Worm (Caenorhabditis elegans): Measurements from ENCODE around the gene ZC116.5.

Gene ZC116.5

DNA sequence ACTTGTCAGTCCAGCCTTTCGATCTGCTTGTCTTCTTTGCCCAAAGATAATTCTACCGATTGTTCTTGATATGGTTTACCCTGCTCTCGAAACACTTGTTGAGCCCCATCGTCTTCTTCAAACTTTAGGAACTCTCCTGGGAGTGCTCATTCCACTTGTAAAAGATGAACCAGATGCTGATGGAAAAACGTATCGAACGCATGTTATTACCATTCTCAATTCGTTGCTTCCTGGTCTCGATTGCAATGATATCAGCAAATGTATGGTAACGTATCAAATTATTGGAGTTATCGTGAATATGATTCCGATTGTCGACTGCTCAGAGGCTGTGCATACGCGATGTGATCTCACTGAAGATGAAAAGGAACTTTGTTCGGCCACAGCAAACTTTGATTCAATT is 6.9 kb downstream of the ZC116.5 start:
- TF ChIP-seq nhr-6 (tag; optimal IDR thresholded peaks at IDR 0.05), result no peak
- TF ChIP-seq unc-55 (GFP tag; optimal IDR thresholded peaks at IDR 0.05), result no peak
- TF ChIP-seq sma-9 (GFP tag; optimal IDR thresholded peaks at IDR 0.05), result no peak
- TF ChIP-seq sma-9 (tag; optimal IDR thresholded peaks at IDR 0.05), result no peak
- no peak for TF ChIP-seq unc-39 (tag; optimal IDR thresholded peaks at IDR 0.05)
- no peak for TF ChIP-seq nhr-21 (tag; optimal IDR thresholded peaks at IDR 0.05)
- TF ChIP-seq egl-27 (tag; optimal IDR thresholded peaks at IDR 0.05), result no peak
- no peak for TF ChIP-seq zag-1 (tag; optimal IDR thresholded peaks at IDR 0.05)
- no peak for TF ChIP-seq R02D3.7 (tag; optimal IDR thresholded peaks at IDR 0.05)
- TF ChIP-seq nhr-12 (tag; optimal IDR thresholded peaks at IDR 0.05), result no peak
- TF ChIP-seq skn-1 (tag; optimal IDR thresholded peaks at IDR 0.05), result no peak
- no peak for TF ChIP-seq ztf-4 (tag; optimal IDR thresholded peaks at IDR 0.05)
- no peak for TF ChIP-seq nhr-11 (tag; optimal IDR thresholded peaks at IDR 0.05)
- TF ChIP-seq nhr-25 (tag; optimal IDR thresholded peaks at IDR 0.05), result no peak
- TF ChIP-seq nhr-237 (tag; optimal IDR thresholded peaks at IDR 0.05), result no peak
- TF ChIP-seq crh-2 (tag; optimal IDR thresholded peaks at IDR 0.05), result no peak
- no peak for TF ChIP-seq lin-11 (tag; optimal IDR thresholded peaks at IDR 0.05)
- no peak for TF ChIP-seq unc-62 (GFP tag; optimal IDR thresholded peaks at IDR 0.05)
- no peak for TF ChIP-seq aly-2 (tag; optimal IDR thresholded peaks at IDR 0.05)

DNA sequence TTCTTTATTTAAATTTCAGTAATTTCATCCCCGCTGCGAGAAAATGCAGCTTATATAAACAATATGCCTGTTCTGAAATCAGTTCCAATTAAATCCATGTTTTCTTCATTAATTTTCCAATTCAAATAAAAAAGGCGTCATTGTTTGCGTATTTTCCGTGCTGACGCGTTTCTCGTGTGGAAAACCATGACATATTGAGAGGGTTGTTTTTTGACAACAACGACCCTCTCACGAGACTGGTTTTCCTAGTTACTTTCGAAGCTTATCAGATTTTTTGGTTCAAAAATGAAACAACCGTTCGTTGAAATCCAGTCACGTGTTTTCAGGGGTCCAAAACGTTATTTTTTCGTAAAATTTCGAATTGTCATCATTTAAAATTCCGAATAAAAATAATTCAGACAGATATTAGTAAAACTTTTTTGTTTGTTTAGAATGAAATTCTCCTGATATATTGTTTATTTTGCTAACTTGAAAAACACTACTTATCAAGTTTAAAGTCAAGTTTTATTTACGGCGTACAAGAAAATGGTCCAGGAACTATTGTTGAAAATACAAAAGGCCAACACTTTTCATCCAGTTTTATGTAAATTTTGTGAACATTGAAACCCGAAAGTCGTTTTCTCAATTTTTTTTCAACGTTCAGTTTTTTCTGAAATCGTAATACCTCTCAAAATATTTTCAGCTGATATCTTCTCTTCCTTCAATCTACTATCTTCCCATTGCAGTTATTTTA is 9.1 kb downstream of the ZC116.5 start, which contains the start of gene C14C10.5:
C14C10.5 (plus strand) TSS at position 683 of the 733 bp plus-strand sequence.
- TF ChIP-seq elt-1 (tag; optimal IDR thresholded peaks at IDR 0.05) (no peak), C34F6.9 (tag; optimal IDR thresholded peaks at IDR 0.05) (no peak), lsy-2 (tag; optimal IDR thresholded peaks at IDR 0.05) (peak in 1 of 2 experiments; percentile 14), nhr-129 (tag; optimal IDR thresholded peaks at IDR 0.05) (peak; percentile 35)

DNA sequence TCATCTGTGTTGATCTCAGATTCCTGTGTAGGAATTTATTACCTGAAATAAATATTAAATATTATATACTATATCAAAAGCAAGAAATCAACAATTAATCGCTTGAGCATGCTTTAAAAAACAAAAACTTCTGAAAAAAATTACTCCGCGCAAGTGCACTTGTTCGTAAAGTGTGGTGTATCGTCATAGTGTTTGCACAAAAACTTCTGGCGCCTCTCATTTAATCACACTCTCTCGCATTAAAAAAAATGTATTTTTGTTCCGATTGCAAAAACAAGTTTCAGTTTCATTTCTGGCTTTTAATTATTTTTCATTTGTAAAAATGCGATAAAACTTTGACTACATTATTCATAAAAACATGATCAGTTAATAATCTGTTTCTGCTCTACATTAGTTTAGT is 9.6 kb downstream of the ZC116.5 start, which contains the start of the genes C14C10.10 and ril-2:
C14C10.10 (minus strand) TSS at position 19 of the 400 bp plus-strand sequence.
ril-2 (minus strand) TSS at position 48 of the 400 bp plus-strand sequence.
- TF ChIP-seq lin-11 (tag; optimal IDR thresholded peaks at IDR 0.05) (no peak), fos-1 (tag; optimal IDR thresholded peaks at IDR 0.05) (no peak), peb-1 (tag; optimal IDR thresholded peaks at IDR 0.05) (no peak), nhr-21 (tag; optimal IDR thresholded peaks at IDR 0.05) (no peak), nhr-11 (tag; optimal IDR thresholded peaks at IDR 0.05) (no peak), sma-9 (GFP tag; optimal IDR thresholded peaks at IDR 0.05) (no peak), sma-9 (tag; optimal IDR thresholded peaks at IDR 0.05) (no peak), nhr-10 (tag; optimal IDR thresholded peaks at IDR 0.05) (no peak), ceh-16 (tag; optimal IDR thresholded peaks at IDR 0.05) (no peak), gmeb-1 (tag; optimal IDR thresholded peaks at IDR 0.05) (no peak), lsy-2 (tag; optimal IDR thresholded peaks at IDR 0.05) (peak in 1 of 2 experiments; percentile 29), C34F6.9 (tag; optimal IDR thresholded peaks at IDR 0.05) (peak; percentile 50), nhr-6 (tag; optimal IDR thresholded peaks at IDR 0.05) (no peak), crh-2 (tag; optimal IDR thresholded peaks at IDR 0.05) (peak; percentile 35), elt-1 (tag; optimal IDR thresholded peaks at IDR 0.05) (no peak), skn-1 (tag; optimal IDR thresholded peaks at IDR 0.05) (no peak), sma-3 (GFP tag; optimal IDR thresholded peaks at IDR 0.05) (no peak), ztf-11 (tag; optimal IDR thresholded peaks at IDR 0.05) (no peak), unc-55 (GFP tag; optimal IDR thresholded peaks at IDR 0.05) (peak; percentile 46), blmp-1 (tag; optimal IDR thresholded peaks at IDR 0.05; ENCODE audit: insufficient read depth) (no peak), nhr-129 (tag; optimal IDR thresholded peaks at IDR 0.05) (no peak)

DNA sequence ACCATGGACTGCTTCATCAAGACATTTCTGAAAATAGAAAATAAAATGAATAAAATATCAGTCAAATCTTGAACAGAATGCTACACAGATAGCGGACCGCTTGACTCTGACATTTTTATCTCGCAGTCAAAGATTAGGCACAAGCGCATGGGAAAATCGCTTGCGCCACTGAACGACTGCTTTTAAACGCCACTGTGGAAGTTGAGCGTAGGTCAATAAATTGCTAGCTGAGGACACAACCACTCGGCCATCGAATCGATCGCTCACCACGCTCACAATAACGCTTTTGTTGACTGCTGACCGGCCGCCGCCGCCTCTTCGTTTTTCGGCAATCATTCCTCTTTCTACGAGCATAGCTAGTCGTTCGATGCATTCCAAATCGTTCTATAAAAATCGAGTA is 12.0 kb downstream of the ZC116.5 start:
- no peak for TF ChIP-seq nhr-6 (tag; optimal IDR thresholded peaks at IDR 0.05)
- no peak for TF ChIP-seq nhr-25 (tag; optimal IDR thresholded peaks at IDR 0.05)
- TF ChIP-seq Y55F3AM.14 (GFP tag; optimal IDR thresholded peaks at IDR 0.05), result no peak
- TF ChIP-seq lsy-2 (tag; optimal IDR thresholded peaks at IDR 0.05), result peak in 1 of 2 experiments; percentile 41
- no peak for TF ChIP-seq nhr-237 (tag; optimal IDR thresholded peaks at IDR 0.05)
- no peak for TF ChIP-seq nhr-23 (tag; optimal IDR thresholded peaks at IDR 0.05)
- TF ChIP-seq unc-62 (GFP tag; optimal IDR thresholded peaks at IDR 0.05), result no peak
- TF ChIP-seq sem-4 (tag; optimal IDR thresholded peaks at IDR 0.05), result no peak
- peak; percentile 55 for TF ChIP-seq sma-3 (GFP tag; optimal IDR thresholded peaks at IDR 0.05)
- no peak for TF ChIP-seq ztf-11 (tag; optimal IDR thresholded peaks at IDR 0.05)
- peak; percentile 55 for TF ChIP-seq lin-13 (GFP tag; optimal IDR thresholded peaks at IDR 0.05)
- TF ChIP-seq elt-1 (tag; optimal IDR thresholded peaks at IDR 0.05), result no peak
- no peak for TF ChIP-seq mbf-1 (tag; optimal IDR thresholded peaks at IDR 0.05)
- TF ChIP-seq C34F6.9 (tag; optimal IDR thresholded peaks at IDR 0.05), result peak; percentile 37
- TF ChIP-seq F13H6.1 (tag; optimal IDR thresholded peaks at IDR 0.05), result peak; percentile 44
- no peak for TF ChIP-seq alr-1 (tag; optimal IDR thresholded peaks at IDR 0.05)
- TF ChIP-seq gmeb-1 (tag; optimal IDR thresholded peaks at IDR 0.05), result peak; percentile 51
- peak; percentile 70 for TF ChIP-seq nhr-129 (tag; optimal IDR thresholded peaks at IDR 0.05)
- TF ChIP-seq egl-27 (tag; optimal IDR thresholded peaks at IDR 0.05), result peak; percentile 29
- no peak for TF ChIP-seq ceh-16 (tag; optimal IDR thresholded peaks at IDR 0.05)
- no peak for TF ChIP-seq blmp-1 (tag; optimal IDR thresholded peaks at IDR 0.05; ENCODE audit: insufficient read depth)
- TF ChIP-seq fos-1 (tag; optimal IDR thresholded peaks at IDR 0.05), result peak; percentile 16
- no peak for TF ChIP-seq ZK546.5 (tag; optimal IDR thresholded peaks at IDR 0.05)
- TF ChIP-seq skn-1 (tag; optimal IDR thresholded peaks at IDR 0.05), result no peak
- TF ChIP-seq dmd-4 (tag; optimal IDR thresholded peaks at IDR 0.05), result no peak
- no peak for TF ChIP-seq peb-1 (tag; optimal IDR thresholded peaks at IDR 0.05)
- no peak for TF ChIP-seq ceh-82 (tag; optimal IDR thresholded peaks at IDR 0.05)
- peak; percentile 26 for TF ChIP-seq crh-2 (tag; optimal IDR thresholded peaks at IDR 0.05)
- TF ChIP-seq sma-9 (GFP tag; optimal IDR thresholded peaks at IDR 0.05), result peak; percentile 58
- TF ChIP-seq sma-9 (tag; optimal IDR thresholded peaks at IDR 0.05), result no peak
- TF ChIP-seq lin-11 (tag; optimal IDR thresholded peaks at IDR 0.05), result peak; percentile 18
- peak; percentile 48 for TF ChIP-seq nhr-21 (tag; optimal IDR thresholded peaks at IDR 0.05)

All from whole organism, L2 larva.